Worm (Caenorhabditis elegans) whole organism, young adult: ENCODE results near the gene nhr-141.

ENCODE experiments used
- T26A5.8 ChIP-seq: sonication (generic microtip); optimal IDR thresholded peaks from 2 replicates; lab custom pipeline; 2016; ENCODE audit warnings: missing genetic modification characterization, missing compliant biosample characterization
- snpc-1.1 ChIP-seq: sonication (generic microtip); optimal IDR thresholded peaks from 2 replicates; lab custom pipeline; 2017; ENCODE audit warnings: missing genetic modification characterization, mild to moderate bottlenecking, missing compliant biosample characterization, antibody characterized with exemption, moderate library complexity, missing genotype, missing genetic modification reagents; ENCODE audit not compliant: insufficient read depth
- zim-3 ChIP-seq: sonication (generic microtip); optimal IDR thresholded peaks from 2 replicates; lab custom pipeline; 2017; ENCODE audit warnings: mild to moderate bottlenecking, missing genetic modification characterization, moderate library complexity, missing compliant biosample characterization
- ztf-6 ChIP-seq: fragments of 200-800 bp; sonication (Bioruptor generic); IDR thresholded peaks from 2 replicates; pipeline ENCODE4 v1.3.6; 2022; ENCODE audit warnings: missing genetic modification reagents, missing genetic modification characterization, missing compliant biosample characterization

DNA sequence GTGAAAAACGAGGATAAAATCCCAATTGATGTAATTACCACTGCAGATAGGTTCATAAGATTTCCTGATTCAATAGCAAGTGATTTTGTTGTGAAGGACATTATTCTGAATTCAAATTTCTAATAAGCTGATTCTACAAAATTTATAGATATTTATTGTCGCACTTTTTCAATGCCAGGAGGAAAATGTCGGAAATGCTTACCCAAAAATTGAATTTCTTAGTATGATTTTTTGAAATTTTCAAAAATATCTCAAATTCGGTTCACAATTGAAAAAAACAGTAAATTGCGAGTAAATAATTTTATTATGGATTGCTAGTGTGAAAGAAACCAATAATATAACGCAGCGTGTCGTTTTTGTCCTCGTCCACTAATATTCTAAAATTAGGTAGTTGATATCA lies 48.5 kb downstream of the nhr-141 start, which contains the start of gene srbc-10:
- no peak for TF ChIP-seq snpc-1.1 (tag; lab: Kevin White, UChicago)
- TF ChIP-seq T26A5.8 (tag; lab: Kevin White, UChicago), result no peak
- TF ChIP-seq ztf-6 (GFP tag; lab: Robert Waterston, UW), result no peak
- TF ChIP-seq zim-3 (tag; lab: Kevin White, UChicago), result no peak
